Fruit fly (Drosophila melanogaster) whole organism: ENCODE results near the gene Or67d.

Experiments used
- CG8478 ChIP-seq: fragments of >200 bp; optimal IDR thresholded peaks from 2 replicates; lab custom pipeline; 2018; ENCODE audit warnings: inconsistent platforms
- Dll ChIP-seq: fragments of >200 bp; optimal IDR thresholded peaks from 2 replicates; lab custom pipeline; 2017
- EcR ChIP-seq, 2 experiments: fragments of >200 bp; optimal IDR thresholded peaks; 2 replicates each; lab custom pipeline; 2017; ENCODE audit warnings: missing biosample characterization in 2 of 2, missing genetic modification characterization in 2 of 2, missing genetic modification reagents in 2 of 2
- pan ChIP-seq: fragments of >200 bp; optimal IDR thresholded peaks from 2 replicates; lab custom pipeline; 2017
- psq ChIP-seq: fragments of >200 bp; optimal IDR thresholded peaks from 2 replicates; lab custom pipeline; 2017
- usp ChIP-seq: fragments of >200 bp; optimal IDR thresholded peaks from 2 replicates; lab custom pipeline; 2017; ENCODE audit warnings: missing biosample characterization, missing genetic modification characterization, mixed read lengths

Gene Or67d

dm6 chr3L:10249836-10250235, 23.2 kb upstream of the Or67d start:
- TF ChIP-seq pan (lab: Kevin White, UChicago) = no peak
- TF ChIP-seq psq (lab: Kevin White, UChicago) = no peak
- no peak for TF ChIP-seq CG8478 (lab: Kevin White, UChicago)
- TF ChIP-seq Dll (lab: Kevin White, UChicago) = no peak
- TF ChIP-seq EcR (GFP tag; optimal IDR thresholded peaks at IDR 0.05; lab: Kevin White, UChicago) = no peak
- TF ChIP-seq usp (GFP tag; lab: Kevin White, UChicago) = no peak

dm6 chr3L:10254131-10254530, 18.9 kb upstream of the Or67d start:
- TF ChIP-seq EcR (GFP tag; optimal IDR thresholded peaks at IDR 0.05; lab: Kevin White, UChicago) = no peak

dm6 chr3L:10258738-10259137, 14.3 kb upstream of the Or67d start:
- TF ChIP-seq Dll (lab: Kevin White, UChicago) = no peak
- TF ChIP-seq pan (lab: Kevin White, UChicago) = no peak
- no peak for TF ChIP-seq usp (GFP tag; lab: Kevin White, UChicago)
- TF ChIP-seq CG8478 (lab: Kevin White, UChicago) = no peak
- no peak for TF ChIP-seq EcR (GFP tag; optimal IDR thresholded peaks at IDR 0.05; lab: Kevin White, UChicago)
- TF ChIP-seq psq (lab: Kevin White, UChicago) = no peak

dm6 chr3L:10261219-10261618, 11.8 kb upstream of the Or67d start:
- TF ChIP-seq pan (lab: Kevin White, UChicago) (no peak), CG8478 (lab: Kevin White, UChicago) (no peak), EcR (GFP tag; optimal IDR thresholded peaks at IDR 0.05; lab: Kevin White, UChicago) (no peak), psq (lab: Kevin White, UChicago) (no peak), Dll (lab: Kevin White, UChicago) (no peak), usp (GFP tag; lab: Kevin White, UChicago) (no peak)

- no peak for TF ChIP-seq Dll (lab: Kevin White, UChicago)
- TF ChIP-seq psq (lab: Kevin White, UChicago) = no peak
- no peak for TF ChIP-seq EcR (GFP tag; optimal IDR thresholded peaks at IDR 0.05; lab: Kevin White, UChicago)
- TF ChIP-seq CG8478 (lab: Kevin White, UChicago) = no peak
- no peak for TF ChIP-seq pan (lab: Kevin White, UChicago)
- TF ChIP-seq usp (GFP tag; lab: Kevin White, UChicago) = no peak
Observed at dm6 chr3L:10262827-10263226, 10.2 kb upstream of the Or67d start.

dm6 chr3L:10267011-10267410, 6.0 kb upstream of the Or67d start, which contains the start of gene can:
Gene can, minus strand, starts transcription at chr3L:10267111.
- no peak for TF ChIP-seq CG8478 (lab: Kevin White, UChicago)
- no peak for TF ChIP-seq usp (GFP tag; lab: Kevin White, UChicago)
- no peak for TF ChIP-seq pan (lab: Kevin White, UChicago)
- no peak for TF ChIP-seq EcR (GFP tag; optimal IDR thresholded peaks at IDR 0.05; lab: Kevin White, UChicago)
- no peak for TF ChIP-seq Dll (lab: Kevin White, UChicago)
- no peak for TF ChIP-seq psq (lab: Kevin White, UChicago)

dm6 chr3L:10267605-10268004, 5.4 kb upstream of the Or67d start:
- TF ChIP-seq CG8478 (lab: Kevin White, UChicago) (no peak), pan (lab: Kevin White, UChicago) (no peak), Dll (lab: Kevin White, UChicago) (no peak), usp (GFP tag; lab: Kevin White, UChicago) (no peak), psq (lab: Kevin White, UChicago) (no peak), EcR (GFP tag; optimal IDR thresholded peaks at IDR 0.05; lab: Kevin White, UChicago) (no peak)

dm6 chr3L:10271609-10272174, 1.3 kb upstream of the Or67d start:
- no peak for TF ChIP-seq Dll (lab: Kevin White, UChicago)
- TF ChIP-seq usp (GFP tag; lab: Kevin White, UChicago) = no peak
- TF ChIP-seq EcR (GFP tag; optimal IDR thresholded peaks at IDR 0.05; lab: Kevin White, UChicago) = no peak
- no peak for TF ChIP-seq psq (lab: Kevin White, UChicago)
- TF ChIP-seq pan (lab: Kevin White, UChicago) = no peak
- TF ChIP-seq CG8478 (lab: Kevin White, UChicago) = no peak

dm6 chr3L:10279498-10279897, 6.5 kb downstream of the Or67d start:
- no peak for TF ChIP-seq pan (lab: Kevin White, UChicago)
- TF ChIP-seq CG8478 (lab: Kevin White, UChicago) = no peak
- no peak for TF ChIP-seq EcR (GFP tag; optimal IDR thresholded peaks at IDR 0.05; lab: Kevin White, UChicago)
- TF ChIP-seq Dll (lab: Kevin White, UChicago) = no peak
- no peak for TF ChIP-seq psq (lab: Kevin White, UChicago)
- TF ChIP-seq usp (GFP tag; lab: Kevin White, UChicago) = no peak

dm6 chr3L:10281802-10282201, 8.8 kb downstream of the Or67d start:
- TF ChIP-seq Dll (lab: Kevin White, UChicago) (no peak), usp (GFP tag; lab: Kevin White, UChicago) (no peak), EcR (GFP tag; optimal IDR thresholded peaks at IDR 0.05; lab: Kevin White, UChicago) (no peak), pan (lab: Kevin White, UChicago) (no peak), CG8478 (lab: Kevin White, UChicago) (no peak), psq (lab: Kevin White, UChicago) (no peak)

dm6 chr3L:10283946-10284345, 10.9 kb downstream of the Or67d start:
- TF ChIP-seq psq (lab: Kevin White, UChicago) (no peak), CG8478 (lab: Kevin White, UChicago) (no peak), pan (lab: Kevin White, UChicago) (no peak), EcR (GFP tag; optimal IDR thresholded peaks at IDR 0.05; lab: Kevin White, UChicago) (no peak), Dll (lab: Kevin White, UChicago) (no peak), usp (GFP tag; lab: Kevin White, UChicago) (no peak)

- TF ChIP-seq pan (lab: Kevin White, UChicago) (no peak), EcR (GFP tag; optimal IDR thresholded peaks at IDR 0.05; lab: Kevin White, UChicago) (no peak), psq (lab: Kevin White, UChicago) (no peak), usp (GFP tag; lab: Kevin White, UChicago) (no peak), CG8478 (lab: Kevin White, UChicago) (no peak), Dll (lab: Kevin White, UChicago) (no peak)
Observed at dm6 chr3L:10284869-10285268, 11.9 kb downstream of the Or67d start.
